Fruit fly (Drosophila melanogaster) whole organism, embryonic: ENCODE data around the gene morgue.

Experiments
- Ada2b ChIP-seq: fragments of 200-800 bp; sonication (Bioruptor generic); IDR thresholded peaks from 2 replicates; pipeline ENCODE4 v1.3.6; 2022; ENCODE audit warnings: missing biosample characterization, missing genetic modification characterization
- Adf1 ChIP-seq: fragments of 200-800 bp; sonication (Bioruptor generic); IDR thresholded peaks from 2 replicates; pipeline ENCODE4 v1.3.6; 2022; ENCODE audit warnings: missing biosample characterization, missing genetic modification characterization
- B-H2 ChIP-seq: fragments of 200-800 bp; sonication (Bioruptor generic); optimal IDR thresholded peaks from 2 replicates; lab custom pipeline; 2018; ENCODE audit warnings: missing biosample characterization, mild to moderate bottlenecking, missing genetic modification characterization
- Bgb ChIP-seq: fragments of 200-800 bp; sonication (Bioruptor generic); IDR thresholded peaks from 2 replicates; pipeline ENCODE4 v1.3.6; 2022; ENCODE audit warnings: missing biosample characterization, missing genetic modification characterization; ENCODE audit not compliant: partially characterized antibody
- CG10147 ChIP-seq: fragments of 200-800 bp; sonication (Bioruptor generic); optimal IDR thresholded peaks from 2 replicates; lab custom pipeline; 2019; ENCODE audit warnings: missing biosample characterization, mild to moderate bottlenecking, missing genetic modification characterization, moderate library complexity
- CG10654 ChIP-seq: fragments of 200-800 bp; sonication (Bioruptor generic); optimal IDR thresholded peaks from 2 replicates; lab custom pipeline; 2016; ENCODE audit warnings: missing biosample characterization, missing genetic modification characterization
- CG11456 ChIP-seq: fragments of 200-800 bp; sonication (Bioruptor generic); IDR thresholded peaks from 3 replicates; pipeline ENCODE4 v1.3.6; 2022; ENCODE audit warnings: missing biosample characterization, missing genetic modification characterization
- CG12236 ChIP-seq: fragments of 200-800 bp; sonication (Bioruptor generic); optimal IDR thresholded peaks from 2 replicates; lab custom pipeline; 2016; ENCODE audit warnings: missing biosample characterization, missing genetic modification characterization
- CG1233 ChIP-seq: fragments of 200-800 bp; sonication (Bioruptor generic); optimal IDR thresholded peaks from 4 replicates; lab custom pipeline; 2018; ENCODE audit warnings: missing biosample characterization, mild to moderate bottlenecking, missing genetic modification characterization
- CG12659 ChIP-seq: fragments of 200-800 bp; sonication (Bioruptor generic); optimal IDR thresholded peaks from 3 replicates; lab custom pipeline; 2017; ENCODE audit warnings: mild to moderate bottlenecking, missing biosample characterization, missing genetic modification reagents, missing genetic modification characterization
- CG14441 ChIP-seq: fragments of 200-800 bp; sonication (Bioruptor generic); IDR thresholded peaks from 2 replicates; pipeline ENCODE4 v1.3.6; 2022; ENCODE audit warnings: missing biosample characterization, missing genetic modification characterization
- CG15514 ChIP-seq: fragments of 200-800 bp; sonication (Bioruptor generic); optimal IDR thresholded peaks from 3 replicates; lab custom pipeline; 2017; ENCODE audit warnings: missing biosample characterization, missing genetic modification characterization, mild to moderate bottlenecking, moderate library complexity, missing genetic modification reagents
- CG15601 ChIP-seq: fragments of 200-800 bp; sonication (Bioruptor generic); optimal IDR thresholded peaks from 3 replicates; lab custom pipeline; 2019; ENCODE audit warnings: missing biosample characterization, mild to moderate bottlenecking, missing genetic modification characterization, moderate library complexity
- CG16863 ChIP-seq: fragments of 200-800 bp; sonication (Bioruptor generic); optimal IDR thresholded peaks from 3 replicates; lab custom pipeline; 2016; ENCODE audit warnings: missing biosample characterization, missing genetic modification characterization
- CG18599 ChIP-seq: fragments of 200-800 bp; sonication (Bioruptor generic); optimal IDR thresholded peaks from 3 replicates; lab custom pipeline; 2017; ENCODE audit warnings: missing biosample characterization, missing genetic modification characterization, mild to moderate bottlenecking, moderate library complexity, missing genetic modification reagents
- CG18764 ChIP-seq: fragments of 200-800 bp; sonication (Bioruptor generic); optimal IDR thresholded peaks from 3 replicates; lab custom pipeline; 2016; ENCODE audit warnings: missing biosample characterization, missing genetic modification characterization
- CG32772 ChIP-seq: fragments of 200-800 bp; sonication (Bioruptor generic); IDR thresholded peaks from 2 replicates; pipeline ENCODE4 v1.3.6; 2022; ENCODE audit warnings: missing biosample characterization, missing genetic modification characterization
- CG42726 ChIP-seq: fragments of 200-800 bp; sonication (Bioruptor generic); IDR thresholded peaks from 2 replicates; pipeline ENCODE4 v1.3.6; 2022; ENCODE audit warnings: missing biosample characterization, missing genetic modification characterization; ENCODE audit not compliant: partially characterized antibody
- CG7372 ChIP-seq: fragments of 200-800 bp; sonication (Bioruptor generic); IDR thresholded peaks from 2 replicates; pipeline ENCODE4 v1.3.6; 2022; ENCODE audit warnings: missing biosample characterization, missing genetic modification characterization
- CG7556 ChIP-seq: fragments of 200-800 bp; sonication (Bioruptor generic); optimal IDR thresholded peaks from 2 replicates; lab custom pipeline; 2017; ENCODE audit warnings: missing biosample characterization, mild to moderate bottlenecking, missing genetic modification characterization
- CG9727 ChIP-seq: fragments of 200-800 bp; sonication (Bioruptor generic); optimal IDR thresholded peaks from 3 replicates; lab custom pipeline; 2017; ENCODE audit warnings: missing biosample characterization, mild to moderate bottlenecking, missing genetic modification characterization
- CG9817 ChIP-seq: fragments of 200-800 bp; sonication (Bioruptor generic); optimal IDR thresholded peaks from 2 replicates; lab custom pipeline; 2018; ENCODE audit warnings: missing biosample characterization, mild to moderate bottlenecking, missing genetic modification characterization, moderate library complexity
- Elba2 ChIP-seq: fragments of 200-800 bp; sonication (Bioruptor generic); optimal IDR thresholded peaks from 3 replicates; lab custom pipeline; 2016; ENCODE audit warnings: missing biosample characterization, missing genetic modification characterization
- Fer2 ChIP-seq: fragments of 200-800 bp; sonication (Bioruptor generic); optimal IDR thresholded peaks from 2 replicates; lab custom pipeline; 2018; ENCODE audit warnings: missing biosample characterization, mild to moderate bottlenecking, missing genetic modification characterization, moderate library complexity
- Gug ChIP-seq: fragments of 200-800 bp; sonication (Bioruptor generic); IDR thresholded peaks from 4 replicates; pipeline ENCODE4 v1.3.6; 2022; ENCODE audit warnings: missing biosample characterization, missing genetic modification characterization
- HmgZ ChIP-seq: fragments of 200-800 bp; sonication (Bioruptor generic); optimal IDR thresholded peaks from 2 replicates; lab custom pipeline; 2018; ENCODE audit warnings: missing biosample characterization, mild to moderate bottlenecking, missing genetic modification characterization
- Hr3 ChIP-seq: fragments of 200-800 bp; sonication (Bioruptor generic); optimal IDR thresholded peaks from 3 replicates; lab custom pipeline; 2016; ENCODE audit warnings: missing biosample characterization, missing genetic modification characterization
- Kr ChIP-seq: fragments of 200-800 bp; sonication (Bioruptor generic); optimal IDR thresholded peaks from 2 replicates; lab custom pipeline; 2017; ENCODE audit warnings: missing biosample characterization, mild to moderate bottlenecking, missing genetic modification characterization
- Myb ChIP-seq: fragments of 200-800 bp; sonication (Bioruptor generic); optimal IDR thresholded peaks from 2 replicates; lab custom pipeline; 2016; ENCODE audit warnings: missing biosample characterization, missing genetic modification characterization
- Ravus ChIP-seq: fragments of 200-800 bp; sonication (Bioruptor generic); IDR thresholded peaks from 2 replicates; pipeline ENCODE4 v1.3.6; 2022; ENCODE audit warnings: missing biosample characterization, missing genetic modification characterization
- Rx ChIP-seq: fragments of 200-800 bp; sonication (Bioruptor generic); IDR thresholded peaks from 2 replicates; pipeline ENCODE4 v1.3.6; 2022; ENCODE audit warnings: missing biosample characterization, missing genetic modification characterization
- Taf1 ChIP-seq: fragments of 200-800 bp; sonication (Bioruptor generic); IDR thresholded peaks from 2 replicates; pipeline ENCODE4 v1.3.6; 2022; ENCODE audit warnings: missing biosample characterization, missing genetic modification characterization
- Trl ChIP-seq, 3 experiments: fragments of >200 bp in 2 of 3; fragments of 200-800 bp in 1 of 3; sonication (Bioruptor generic) in 1 of 3; optimal IDR thresholded peaks; 2 replicates in 1 of 3; 3 replicates in 2 of 3; lab custom pipeline; 2016 to 2017; ENCODE audit warnings: missing biosample characterization in 1 of 3, missing genetic modification characterization in 1 of 3
- YL-1 ChIP-seq: fragments of 200-800 bp; sonication (Bioruptor generic); optimal IDR thresholded peaks from 3 replicates; lab custom pipeline; 2017; ENCODE audit warnings: missing biosample characterization, mild to moderate bottlenecking, missing genetic modification characterization
- danr ChIP-seq: fragments of 200-800 bp; sonication (Bioruptor generic); IDR thresholded peaks from 2 replicates; pipeline ENCODE4 v1.3.6; 2022; ENCODE audit warnings: missing biosample characterization, missing genetic modification characterization
- gem ChIP-seq: fragments of 200-800 bp; sonication (Bioruptor generic); optimal IDR thresholded peaks from 2 replicates; lab custom pipeline; 2019; ENCODE audit warnings: missing biosample characterization, mild to moderate bottlenecking, missing genetic modification characterization, moderate library complexity
- gsb ChIP-seq: fragments of 200-800 bp; sonication (Bioruptor generic); IDR thresholded peaks from 2 replicates; pipeline ENCODE4 v1.3.6; 2022; ENCODE audit warnings: missing biosample characterization, missing genetic modification characterization
- lab ChIP-seq: fragments of 200-800 bp; sonication (Bioruptor generic); optimal IDR thresholded peaks from 3 replicates; lab custom pipeline; 2017; ENCODE audit warnings: missing biosample characterization, missing genetic modification characterization, mild to moderate bottlenecking, moderate library complexity, missing genetic modification reagents
- onecut ChIP-seq: fragments of 200-800 bp; sonication (Bioruptor generic); IDR thresholded peaks from 2 replicates; pipeline ENCODE4 v1.3.6; 2022; ENCODE audit warnings: missing biosample characterization, missing genetic modification characterization
- psq ChIP-seq: fragments of 200-800 bp; sonication (Bioruptor generic); optimal IDR thresholded peaks from 2 replicates; lab custom pipeline; 2017; ENCODE audit warnings: missing biosample characterization, missing genetic modification characterization
- sc ChIP-seq, 3 experiments: fragments of >200 bp in 2 of 3; fragments of 200-800 bp in 1 of 3; sonication (Bioruptor generic) in 1 of 3; optimal IDR thresholded peaks; 2 replicates in 2 of 3; 3 replicates in 1 of 3; lab custom pipeline; 2017; ENCODE audit warnings: mild to moderate bottlenecking in 1 of 3, missing biosample characterization in 1 of 3, missing genetic modification characterization in 1 of 3, missing genetic modification reagents in 1 of 3
- sens ChIP-seq: fragments of 200-800 bp; sonication (Bioruptor generic); peaks from one replicate; lab custom pipeline; 2016; ENCODE audit warnings: missing biosample characterization, missing genetic modification characterization
- slou ChIP-seq: fragments of 200-800 bp; sonication (Bioruptor generic); optimal IDR thresholded peaks from 3 replicates; lab custom pipeline; 2016; ENCODE audit warnings: missing biosample characterization, missing genetic modification characterization
- sob ChIP-seq: fragments of 200-800 bp; sonication (Bioruptor generic); IDR thresholded peaks from 2 replicates; pipeline ENCODE4 v1.3.6; 2022; ENCODE audit warnings: missing biosample characterization, missing genetic modification characterization
- stc ChIP-seq: fragments of 200-800 bp; sonication (Bioruptor generic); IDR thresholded peaks from 2 replicates; pipeline ENCODE4 v1.3.6; 2022; ENCODE audit warnings: missing biosample characterization, missing genetic modification characterization
- tio ChIP-seq: fragments of 200-800 bp; sonication (Bioruptor generic); optimal IDR thresholded peaks from 2 replicates; lab custom pipeline; 2017; ENCODE audit warnings: missing biosample characterization, missing genetic modification characterization, inconsistent platforms
- vvl ChIP-seq: fragments of 200-800 bp; sonication (Bioruptor generic); IDR thresholded peaks from 2 replicates; pipeline ENCODE4 v1.3.6; 2022; ENCODE audit warnings: missing biosample characterization, missing genetic modification characterization
- zfh1 ChIP-seq: fragments of 200-800 bp; sonication (Bioruptor generic); IDR thresholded peaks from 3 replicates; pipeline ENCODE4 v1.3.6; 2022; ENCODE audit warnings: missing biosample characterization, missing genetic modification characterization

The morgue gene

dm6 chr2L:4440881-4441737 is 3.4 kb downstream of the morgue start, which contains the start of gene CG15431 (continued):
- TF ChIP-seq CG42726 (0 out of 2 replicates have a peak, but pooled peaks have one; percentile 15), CG12659 (GFP tag; lab: Kevin White, UChicago) (peak; percentile 39), sob (GFP tag; lab: Robert Waterston, UW) (peak; percentile 71), onecut (peak; percentile 43), HmgZ (peak; percentile 24), gsb (GFP tag; lab: Robert Waterston, UW) (peak; percentile 29; the same call in 1 of the 2 replicates), Rx (peak; percentile 67), zfh1 (GFP tag; lab: Robert Waterston, UW) (peak; percentile 40; the same call in 1 of the 3 replicates), B-H2 (peak; percentile 15), sens (GFP tag; lab: Kevin White, UChicago) (peak; percentile 82), psq (GFP tag; lab: Kevin White, UChicago) (no peak), CG15601 (no peak), vvl (GFP tag; lab: Robert Waterston, UW) (peak; percentile 76), CG10147 (GFP tag; lab: Kevin White, UChicago) (peak; percentile 28), CG16863 (no peak), Kr (no peak), Gug (GFP tag; lab: Robert Waterston, UW) (peak; percentile 33; the same call in 1 of the 4 replicates), stc (peak; percentile 31; the same call in 1 of the 2 replicates), Ravus (GFP tag; lab: Robert Waterston, UW) (no peak), CG7372 (GFP tag; lab: Robert Waterston, UW) (peak; percentile 51), Bgb (GFP tag; lab: Robert Waterston, UW) (peak; percentile 49; the same call in 1 of the 2 replicates), CG18764 (GFP tag; lab: Kevin White, UChicago) (peak; percentile 17), CG1233 (GFP tag; lab: Kevin White, UChicago) (peak; percentile 30), Adf1 (GFP tag; lab: Robert Waterston, UW) (peak; percentile 42; the same call in 1 of the 2 replicates), gem (tag; lab: Kevin White, UChicago) (peak; percentile 69), CG15514 (GFP tag; lab: Kevin White, UChicago) (peak; percentile 69), CG9727 (GFP tag; lab: Kevin White, UChicago) (peak; percentile 44), tio (GFP tag; lab: Kevin White, UChicago) (no peak), Elba2 (GFP tag; lab: Kevin White, UChicago) (no peak), CG10654 (GFP tag; lab: Kevin White, UChicago) (peak; percentile 43), slou (GFP tag; lab: Kevin White, UChicago) (no peak), CG14441 (GFP tag; lab: Robert Waterston, UW) (peak; percentile 60), lab (peak; percentile 82), CG32772 (GFP tag; lab: Robert Waterston, UW) (peak; percentile 36; the same call in 1 of the 2 replicates), CG12236 (GFP tag; lab: Kevin White, UChicago) (no peak), CG9817 (tag; lab: Kevin White, UChicago) (peak; percentile 29), Hr3 (GFP tag; lab: Kevin White, UChicago) (peak; percentile 16), Ada2b (GFP tag; lab: Robert Waterston, UW) (peak; percentile 55; the same call in 1 of the 2 replicates), Taf1 (GFP tag; lab: Robert Waterston, UW) (peak; percentile 46; the same call in 1 of the 2 replicates), Myb (no peak), CG7556 (GFP tag; lab: Kevin White, UChicago) (peak; percentile 79), sc (optimal IDR thresholded peaks at IDR 0.05; lab: Kevin White, UChicago) (no peak), sc (GFP tag; optimal IDR thresholded peaks at IDR 0.05; lab: Kevin White, UChicago) (no peak), YL-1 (GFP tag; lab: Kevin White, UChicago) (no peak), CG11456 (GFP tag; lab: Robert Waterston, UW) (peak; percentile 72), CG18599 (GFP tag; lab: Kevin White, UChicago) (peak; percentile 85), Trl (optimal IDR thresholded peaks at IDR 0.05; lab: Kevin White, UChicago) (peak; percentile 73 to 82), Trl (GFP tag; optimal IDR thresholded peaks at IDR 0.05; lab: Kevin White, UChicago) (no peak), Fer2 (tag; lab: Kevin White, UChicago) (no peak), danr (GFP tag; lab: Robert Waterston, UW) (no peak)
